Fruit fly (Drosophila melanogaster): ENCODE measurements around the gene CG13807.

- TF ChIP-seq CG12768 (GFP tag; optimal IDR thresholded peaks at IDR 0.05) = no peak
- TF ChIP-seq CG11617 (GFP tag; optimal IDR thresholded peaks at IDR 0.05) = no peak
- TF ChIP-seq Clk (GFP tag; optimal IDR thresholded peaks at IDR 0.05) = no peak
- no peak for TF ChIP-seq tj (GFP tag; optimal IDR thresholded peaks at IDR 0.05)
- TF ChIP-seq Hr96 (GFP tag; optimal IDR thresholded peaks at IDR 0.05) = no peak
- TF ChIP-seq CG33017 (tag; optimal IDR thresholded peaks at IDR 0.05) = no peak
- no peak for TF ChIP-seq kay (GFP tag; ENCODE audit: borderline replicate concordance)
- TF ChIP-seq cnc (optimal IDR thresholded peaks at IDR 0.05) = no peak
- no peak for TF ChIP-seq CG14711 (tag; optimal IDR thresholded peaks at IDR 0.05)
- TF ChIP-seq CG1620 (GFP tag; optimal IDR thresholded peaks at IDR 0.05) = no peak
- TF ChIP-seq ovo (GFP tag; optimal IDR thresholded peaks at IDR 0.05) = no peak
- TF ChIP-seq toe (GFP tag; optimal IDR thresholded peaks at IDR 0.05) = no peak
Observed at dm6 chr3L:2237543-2238233, 25.0 kb upstream of the CG13807 start, which contains the start of gene ACXD.
